Fruit fly (Drosophila melanogaster) whole organism, larva: ENCODE data around the gene CG31898.

Experiments
- noc ChIP-seq: fragments of 200-800 bp; sonication (Bioruptor generic); optimal IDR thresholded peaks from 3 replicates; lab custom pipeline; 2019; ENCODE audit warnings: missing biosample characterization, mild to moderate bottlenecking, missing genetic modification characterization, moderate library complexity

The CG31898 gene

dm6 chr2L:8402928-8403285 is 2.7 kb downstream of the CG31898 start, which contains the start of gene fy:
Gene fy, minus strand, starts transcription at chr2L:8403280.
- TF ChIP-seq noc (tag; lab: Kevin White, UChicago), result no peak

- TF ChIP-seq noc (tag; lab: Kevin White, UChicago), result peak; percentile 44
These were observed 3.4 kb downstream of the CG31898 start, which contains the start of gene emb for dm6 chr2L:8403286-8404270. Gene emb, plus strand, starts transcription at chr2L:8403573.

- no peak for TF ChIP-seq noc (tag; lab: Kevin White, UChicago)
These were observed 11.3 kb downstream of the CG31898 start, which contains the start of gene Naglu for dm6 chr2L:8411530-8411929. Gene Naglu, minus strand, starts transcription at chr2L:8411868.

dm6 chr2L:8414887-8415883 is 15.0 kb downstream of the CG31898 start, which contains the start of the genes CG13398 and Akap200:
Gene CG13398, minus strand, starts transcription at chr2L:8415256.
Gene Akap200, plus strand, starts transcription at chr2L:8415690.
- no peak for TF ChIP-seq noc (tag; lab: Kevin White, UChicago)

- peak; percentile 21 for TF ChIP-seq noc (tag; lab: Kevin White, UChicago)
These were observed 16.3 kb downstream of the CG31898 start for dm6 chr2L:8416350-8417046.

- no peak for TF ChIP-seq noc (tag; lab: Kevin White, UChicago)
These were observed 17.3 kb downstream of the CG31898 start for dm6 chr2L:8417562-8417961.

- TF ChIP-seq noc (tag; lab: Kevin White, UChicago), result no peak
These were observed 18.1 kb downstream of the CG31898 start for dm6 chr2L:8418113-8418885.

- no peak for TF ChIP-seq noc (tag; lab: Kevin White, UChicago)
These were observed 19.2 kb downstream of the CG31898 start for dm6 chr2L:8419382-8419940.

- TF ChIP-seq noc (tag; lab: Kevin White, UChicago), result no peak
These were observed 20.2 kb downstream of the CG31898 start for dm6 chr2L:8420259-8420930.

- no peak for TF ChIP-seq noc (tag; lab: Kevin White, UChicago)
These were observed 21.5 kb downstream of the CG31898 start for dm6 chr2L:8421717-8422116.

- no peak for TF ChIP-seq noc (tag; lab: Kevin White, UChicago)
These were observed 22.8 kb downstream of the CG31898 start for dm6 chr2L:8423047-8423446.

- no peak for TF ChIP-seq noc (tag; lab: Kevin White, UChicago)
These were observed 23.4 kb downstream of the CG31898 start for dm6 chr2L:8423460-8424089.

- TF ChIP-seq noc (tag; lab: Kevin White, UChicago), result no peak
These were observed 23.9 kb downstream of the CG31898 start for dm6 chr2L:8424090-8424470.
